Worm (Caenorhabditis elegans) whole organism, early embryonic: Measurements from ENCODE around the gene mrpl-22.

ENCODE experiments used
- B0310.2 ChIP-seq: sonication (generic microtip); optimal IDR thresholded peaks from 2 replicates; lab custom pipeline; 2016; ENCODE audit warnings: mild to moderate bottlenecking, missing genetic modification characterization, missing compliant biosample characterization
- F13C5.2 ChIP-seq: sonication (generic microtip); optimal IDR thresholded peaks from 2 replicates; lab custom pipeline; 2017; ENCODE audit warnings: mild to moderate bottlenecking, missing genetic modification characterization, inconsistent platforms, missing compliant biosample characterization
- ama-1 ChIP-seq: fragments of 150-350 bp; optimal IDR thresholded peaks from 2 replicates; lab custom pipeline; 2014
- flt-1 ChIP-seq: fragments of 200-800 bp; sonication (Bioruptor generic); IDR thresholded peaks from 2 replicates; pipeline ENCODE4 v1.3.6; 2022; ENCODE audit warnings: missing genetic modification characterization, missing compliant biosample characterization
- pes-1 ChIP-seq: fragments of 200-800 bp; sonication (Bioruptor generic); IDR thresholded peaks from 2 replicates; pipeline ENCODE4 v1.3.6; 2022; ENCODE audit warnings: missing genetic modification reagents, missing genetic modification characterization, missing compliant biosample characterization
- tbx-11 ChIP-seq: fragments of 200-800 bp; sonication (Bioruptor generic); IDR thresholded peaks from 2 replicates; pipeline ENCODE4 v1.3.6; 2022; ENCODE audit warnings: missing genetic modification characterization, missing compliant biosample characterization
- tbx-37 ChIP-seq: fragments of 200-800 bp; sonication (Bioruptor generic); conservative IDR thresholded peaks from 2 replicates; pipeline ENCODE4 v1.3.6; 2022; ENCODE audit warnings: missing genetic modification reagents, missing genetic modification characterization, missing compliant biosample characterization
- tra-4 ChIP-seq: sonication (generic microtip); optimal IDR thresholded peaks from 2 replicates; lab custom pipeline; 2017; ENCODE audit warnings: missing genetic modification characterization, missing compliant biosample characterization

DNA sequence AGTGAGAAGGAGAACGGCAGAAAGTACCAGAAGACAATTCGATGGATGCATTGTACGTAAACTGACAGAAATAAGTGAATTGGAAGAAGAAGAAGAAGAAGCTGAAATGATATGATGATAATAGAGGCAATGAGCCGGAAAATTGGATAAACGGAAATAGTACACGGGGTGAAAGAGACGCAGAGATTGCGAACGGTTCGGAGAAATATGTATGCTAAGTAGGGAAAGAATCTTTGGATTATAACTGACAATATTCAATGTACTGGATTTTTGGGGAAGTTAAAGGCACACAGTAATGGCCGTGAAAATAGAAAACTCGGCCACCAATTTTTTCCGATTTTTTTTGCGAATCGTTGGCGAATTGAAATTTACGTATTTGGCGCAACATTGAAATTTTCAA lies 39.9 kb upstream of the mrpl-22 start, which contains the start of gene Y45F3A.4:
- TF ChIP-seq ama-1 (lab: Kevin White, UChicago) (no peak), B0310.2 (tag; lab: Kevin White, UChicago) (no peak), tra-4 (tag; lab: Kevin White, UChicago) (no peak), flt-1 (GFP tag; lab: Robert Waterston, UW) (no peak), tbx-11 (no peak), tbx-37 (GFP tag; lab: Robert Waterston, UW) (no peak), pes-1 (no peak), F13C5.2 (tag; lab: Kevin White, UChicago) (no peak)
